Fruit fly (Drosophila melanogaster) whole organism, embryonic: Measurements from ENCODE around the gene nmdyn-D7.

Source experiments
- Atf-2 ChIP-seq: fragments of 200-800 bp; sonication (Bioruptor generic); optimal IDR thresholded peaks from 2 replicates; lab custom pipeline; 2016; ENCODE audit warnings: missing biosample characterization, missing genetic modification characterization
- CG11504 ChIP-seq: fragments of 200-800 bp; sonication (Bioruptor generic); optimal IDR thresholded peaks from 3 replicates; lab custom pipeline; 2019; ENCODE audit warnings: missing biosample characterization, mild to moderate bottlenecking, missing genetic modification characterization, moderate library complexity
- CG11560 ChIP-seq: fragments of 200-800 bp; sonication (Bioruptor generic); IDR thresholded peaks from 3 replicates; pipeline ENCODE4 v1.3.6; 2022; ENCODE audit warnings: missing biosample characterization, missing genetic modification characterization
- CG12071 ChIP-seq: fragments of 200-800 bp; sonication (Bioruptor generic); optimal IDR thresholded peaks from 3 replicates; lab custom pipeline; 2018; ENCODE audit warnings: missing biosample characterization, mild to moderate bottlenecking, missing genetic modification characterization
- CG12219 ChIP-seq: fragments of 200-800 bp; sonication (Bioruptor generic); optimal IDR thresholded peaks from 3 replicates; lab custom pipeline; 2018; ENCODE audit warnings: missing biosample characterization, mild to moderate bottlenecking, missing genetic modification characterization
- CG15479 ChIP-seq: fragments of 200-800 bp; sonication (Bioruptor generic); optimal IDR thresholded peaks from 3 replicates; lab custom pipeline; 2019; ENCODE audit warnings: missing biosample characterization, mild to moderate bottlenecking, missing genetic modification characterization, moderate library complexity
- CG1647 ChIP-seq: fragments of 200-800 bp; sonication (Bioruptor generic); optimal IDR thresholded peaks from 3 replicates; lab custom pipeline; 2016; ENCODE audit warnings: missing biosample characterization, missing genetic modification characterization
- CG17359 ChIP-seq: fragments of 200-800 bp; sonication (Bioruptor generic); optimal IDR thresholded peaks from 3 replicates; lab custom pipeline; 2018; ENCODE audit warnings: missing biosample characterization, mild to moderate bottlenecking, missing genetic modification characterization, moderate library complexity
- CG2202 ChIP-seq: fragments of 200-800 bp; sonication (Bioruptor generic); optimal IDR thresholded peaks from 2 replicates; lab custom pipeline; 2018; ENCODE audit warnings: missing biosample characterization, mild to moderate bottlenecking, missing genetic modification characterization
- CG2712 ChIP-seq: fragments of 200-800 bp; optimal IDR thresholded peaks from 3 replicates; lab custom pipeline; 2019; ENCODE audit warnings: missing biosample characterization, mild to moderate bottlenecking, missing genetic modification characterization, moderate library complexity
- CG31365 ChIP-seq: fragments of 200-800 bp; sonication (Bioruptor generic); optimal IDR thresholded peaks from 2 replicates; lab custom pipeline; 2018; ENCODE audit warnings: missing biosample characterization, mild to moderate bottlenecking, missing genetic modification characterization
- CG32532 ChIP-seq: fragments of 200-800 bp; sonication (Bioruptor generic); IDR thresholded peaks from 2 replicates; pipeline ENCODE4 v1.3.6; 2022; ENCODE audit warnings: missing biosample characterization, missing genetic modification characterization
- CG3995 ChIP-seq: fragments of 200-800 bp; sonication (Bioruptor generic); optimal IDR thresholded peaks from 3 replicates; lab custom pipeline; 2016; ENCODE audit warnings: missing biosample characterization, missing genetic modification characterization
- CG4730 ChIP-seq: fragments of 200-800 bp; sonication (Bioruptor generic); IDR thresholded peaks from 2 replicates; pipeline ENCODE4 v1.3.6; 2022; ENCODE audit warnings: missing biosample characterization, missing genetic modification characterization
- CG6791 ChIP-seq: fragments of 200-800 bp; sonication (Bioruptor generic); IDR thresholded peaks from 3 replicates; pipeline ENCODE4 v1.3.6; 2022; ENCODE audit warnings: missing biosample characterization, missing genetic modification characterization; ENCODE audit not compliant: partially characterized antibody
- CG6813 ChIP-seq: fragments of 200-800 bp; sonication (Bioruptor generic); optimal IDR thresholded peaks from 2 replicates; lab custom pipeline; 2017; ENCODE audit warnings: missing biosample characterization, missing genetic modification characterization, mild to moderate bottlenecking, moderate library complexity, missing genetic modification reagents
- CG6854 ChIP-seq: fragments of 200-800 bp; sonication (Bioruptor generic); optimal IDR thresholded peaks from 3 replicates; lab custom pipeline; 2017; ENCODE audit warnings: missing biosample characterization, mild to moderate bottlenecking, missing genetic modification characterization
- CG8478 ChIP-seq: fragments of >200 bp; optimal IDR thresholded peaks from 2 replicates; lab custom pipeline; 2018
- CG8944 ChIP-seq: fragments of 200-800 bp; sonication (Bioruptor generic); optimal IDR thresholded peaks from 3 replicates; lab custom pipeline; 2016; ENCODE audit warnings: missing biosample characterization, missing genetic modification characterization
- CG9609 ChIP-seq: fragments of 200-800 bp; sonication (Bioruptor generic); optimal IDR thresholded peaks from 3 replicates; lab custom pipeline; 2016; ENCODE audit warnings: missing biosample characterization, missing genetic modification characterization
- CkIIα-i1 ChIP-seq: fragments of 200-800 bp; sonication (Bioruptor generic); IDR thresholded peaks from 2 replicates; pipeline ENCODE4 v1.3.6; 2022; ENCODE audit warnings: missing biosample characterization, missing genetic modification characterization
- Ets65A ChIP-seq: fragments of 200-800 bp; sonication (Bioruptor generic); peaks from one replicate; lab custom pipeline; 2016; ENCODE audit warnings: missing biosample characterization, missing genetic modification characterization
- Fer3 ChIP-seq: fragments of 200-800 bp; sonication (Bioruptor generic); optimal IDR thresholded peaks from 2 replicates; lab custom pipeline; 2018; ENCODE audit warnings: missing biosample characterization, mild to moderate bottlenecking, missing genetic modification characterization, moderate library complexity
- Gug ChIP-seq: fragments of 200-800 bp; sonication (Bioruptor generic); IDR thresholded peaks from 4 replicates; pipeline ENCODE4 v1.3.6; 2022; ENCODE audit warnings: missing biosample characterization, missing genetic modification characterization
- H2.0 ChIP-seq: fragments of 200-800 bp; sonication (Bioruptor generic); IDR thresholded peaks from 2 replicates; pipeline ENCODE4 v1.3.6; 2022; ENCODE audit warnings: missing biosample characterization, missing genetic modification characterization
- HLH54F ChIP-seq: fragments of 200-800 bp; sonication (Bioruptor generic); optimal IDR thresholded peaks from 3 replicates; lab custom pipeline; 2016; ENCODE audit warnings: missing biosample characterization, missing genetic modification characterization
- Kr ChIP-seq: fragments of 200-800 bp; sonication (Bioruptor generic); optimal IDR thresholded peaks from 2 replicates; lab custom pipeline; 2017; ENCODE audit warnings: missing biosample characterization, mild to moderate bottlenecking, missing genetic modification characterization
- Med ChIP-seq: fragments of 200-800 bp; sonication (Bioruptor generic); peaks from one replicate; lab custom pipeline; 2016; ENCODE audit warnings: missing biosample characterization, missing genetic modification characterization, mild to moderate bottlenecking, inconsistent platforms, moderate library complexity
- Poxn ChIP-seq: fragments of 200-800 bp; sonication (Bioruptor generic); IDR thresholded peaks from 2 replicates; pipeline ENCODE4 v1.3.6; 2022; ENCODE audit warnings: missing biosample characterization, missing genetic modification characterization
- Sox100B ChIP-seq: fragments of 200-800 bp; sonication (Bioruptor generic); optimal IDR thresholded peaks from 3 replicates; lab custom pipeline; 2018; ENCODE audit warnings: missing biosample characterization, mild to moderate bottlenecking, missing genetic modification characterization
- Trl ChIP-seq, 3 experiments: fragments of >200 bp in 2 of 3; fragments of 200-800 bp in 1 of 3; sonication (Bioruptor generic) in 1 of 3; optimal IDR thresholded peaks; 2 replicates in 1 of 3; 3 replicates in 2 of 3; lab custom pipeline; 2016 to 2017; ENCODE audit warnings: missing biosample characterization in 1 of 3, missing genetic modification characterization in 1 of 3
- Usf ChIP-seq: fragments of 200-800 bp; sonication (Bioruptor generic); optimal IDR thresholded peaks from 2 replicates; lab custom pipeline; 2017; ENCODE audit warnings: missing genotype, missing biosample characterization, missing genetic modification characterization
- Xrp1 ChIP-seq: fragments of 200-800 bp; sonication (Bioruptor generic); IDR thresholded peaks from 2 replicates; pipeline ENCODE4 v1.3.6; 2022; ENCODE audit warnings: missing biosample characterization, missing genetic modification characterization
- YL-1 ChIP-seq: fragments of 200-800 bp; sonication (Bioruptor generic); optimal IDR thresholded peaks from 3 replicates; lab custom pipeline; 2017; ENCODE audit warnings: missing biosample characterization, mild to moderate bottlenecking, missing genetic modification characterization
- amos ChIP-seq: fragments of 200-800 bp; sonication (Bioruptor generic); IDR thresholded peaks from 2 replicates; pipeline ENCODE4 v1.3.6; 2022; ENCODE audit warnings: missing biosample characterization, missing genetic modification characterization; ENCODE audit not compliant: partially characterized antibody
- aop ChIP-seq: fragments of 200-800 bp; sonication (Bioruptor generic); IDR thresholded peaks from 2 replicates; pipeline ENCODE4 v1.3.6; 2022; ENCODE audit warnings: missing biosample characterization, missing genetic modification characterization
- ara ChIP-seq: fragments of 200-800 bp; sonication (Bioruptor generic); IDR thresholded peaks from 2 replicates; pipeline ENCODE4 v1.3.6; 2022; ENCODE audit warnings: missing biosample characterization, missing genetic modification characterization
- ase ChIP-seq: fragments of 200-800 bp; sonication (Bioruptor generic); IDR thresholded peaks from 3 replicates; pipeline ENCODE4 v1.3.6; 2022; ENCODE audit warnings: missing biosample characterization, missing genetic modification characterization
- btn ChIP-seq: fragments of 200-800 bp; sonication (Bioruptor generic); optimal IDR thresholded peaks from 2 replicates; lab custom pipeline; 2016; ENCODE audit warnings: missing biosample characterization, missing genetic modification characterization
- crp ChIP-seq, 2 experiments: fragments of 200-800 bp; sonication (Bioruptor generic); optimal IDR thresholded peaks; 2 replicates in 1 of 2; 3 replicates in 1 of 2; lab custom pipeline; 2017; ENCODE audit warnings: missing biosample characterization in 2 of 2, missing genetic modification characterization in 2 of 2, mild to moderate bottlenecking in 1 of 2, moderate library complexity in 1 of 2
- da ChIP-seq: fragments of 200-800 bp; sonication (Bioruptor generic); optimal IDR thresholded peaks from 2 replicates; lab custom pipeline; 2016; ENCODE audit warnings: missing biosample characterization, missing genetic modification characterization
- dati ChIP-seq: fragments of 200-800 bp; sonication (Bioruptor generic); IDR thresholded peaks from 2 replicates; pipeline ENCODE4 v1.3.6; 2022; ENCODE audit warnings: missing biosample characterization, missing genetic modification characterization
- dimm ChIP-seq: fragments of 200-800 bp; sonication (Bioruptor generic); IDR thresholded peaks from 2 replicates; pipeline ENCODE4 v1.3.6; 2022; ENCODE audit warnings: missing biosample characterization, missing genetic modification characterization
- ems ChIP-seq: fragments of 200-800 bp; sonication (Bioruptor generic); optimal IDR thresholded peaks from 3 replicates; lab custom pipeline; 2016; ENCODE audit warnings: missing biosample characterization, missing genetic modification characterization
- gro ChIP-seq: fragments of 200-800 bp; sonication (Bioruptor generic); optimal IDR thresholded peaks from 2 replicates; lab custom pipeline; 2016; ENCODE audit warnings: missing biosample characterization, missing genetic modification characterization
- insv ChIP-seq, 2 experiments: fragments of 200-800 bp; sonication (Bioruptor generic); optimal IDR thresholded peaks; 3 replicates each; lab custom pipeline; 2016 to 2018; ENCODE audit warnings: missing biosample characterization in 2 of 2, missing genetic modification characterization in 2 of 2
- nau ChIP-seq: fragments of 200-800 bp; sonication (Bioruptor generic); optimal IDR thresholded peaks from 3 replicates; lab custom pipeline; 2017; ENCODE audit warnings: missing biosample characterization, mild to moderate bottlenecking, missing genetic modification characterization, missing genetic modification reagents
- oc ChIP-seq: fragments of 200-800 bp; sonication (Bioruptor generic); optimal IDR thresholded peaks from 2 replicates; lab custom pipeline; 2018; ENCODE audit warnings: missing biosample characterization, mild to moderate bottlenecking, missing genetic modification characterization, moderate library complexity
- slp2 ChIP-seq: fragments of 200-800 bp; sonication (Bioruptor generic); optimal IDR thresholded peaks from 2 replicates; lab custom pipeline; 2016; ENCODE audit warnings: missing biosample characterization, missing genetic modification characterization
- sr ChIP-seq: fragments of 200-800 bp; sonication (Bioruptor generic); IDR thresholded peaks from 3 replicates; pipeline ENCODE4 v1.3.6; 2022; ENCODE audit warnings: missing biosample characterization, missing genetic modification characterization

The nmdyn-D7 gene

DNA sequence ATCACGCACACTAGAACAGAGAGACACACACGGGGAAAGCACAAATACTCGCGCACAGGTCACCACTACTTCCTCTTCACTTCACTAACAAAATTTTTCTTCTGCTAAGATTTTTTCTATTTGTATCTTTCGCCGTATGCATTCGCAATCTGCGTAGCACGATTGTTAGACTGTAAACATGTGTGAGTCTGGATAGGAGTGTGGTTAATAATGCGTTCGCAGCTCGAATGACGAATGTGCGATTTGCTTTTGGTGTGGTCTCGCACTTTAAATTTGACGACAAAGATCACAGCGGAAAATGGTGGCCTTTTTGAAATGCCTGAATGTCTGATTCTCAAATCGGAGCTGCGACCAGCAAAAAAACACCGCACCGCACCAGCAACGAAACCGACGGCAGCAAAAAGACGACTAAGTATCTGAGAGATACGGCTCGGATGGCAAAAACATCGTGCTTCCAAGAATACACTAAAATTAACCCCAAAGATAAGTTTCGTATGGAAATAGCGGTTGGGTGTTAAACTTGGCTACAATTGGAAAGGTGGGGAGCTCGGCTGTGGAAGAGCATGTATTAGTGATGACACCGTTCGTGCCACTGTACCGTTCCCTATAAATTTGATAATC is 25.4 kb downstream of the nmdyn-D7 start, which contains the start of gene Unc-115a (continued):
- no peak for TF ChIP-seq Poxn (GFP tag; lab: Robert Waterston, UW)
- TF ChIP-seq YL-1: peak; percentile 75
- no peak for TF ChIP-seq amos (GFP tag; lab: Robert Waterston, UW)
- TF ChIP-seq Ets65A (GFP tag; lab: Kevin White, UChicago): peak; percentile 90
- TF ChIP-seq CG15479 (GFP tag; lab: Kevin White, UChicago): peak; percentile 77
- TF ChIP-seq CG8478 (lab: Kevin White, UChicago): no peak
- TF ChIP-seq HLH54F: peak; percentile 59
- peak; percentile 57 for TF ChIP-seq CG17359 (tag; lab: Kevin White, UChicago)
- peak; percentile 49 for TF ChIP-seq CG3995 (GFP tag; lab: Kevin White, UChicago)
- peak; percentile 42 for TF ChIP-seq CG8944 (GFP tag; lab: Kevin White, UChicago)
- peak; percentile 36 for TF ChIP-seq Fer3 (tag; lab: Kevin White, UChicago)
- TF ChIP-seq Gug: peak; percentile 45; the same call in 2 of the 4 replicates
- no peak for TF ChIP-seq dati (GFP tag; lab: Robert Waterston, UW)
- peak; percentile 17 for TF ChIP-seq ems (GFP tag; lab: Kevin White, UChicago)
- no peak for TF ChIP-seq ara
- peak; percentile 28 for TF ChIP-seq CG6854 (GFP tag; lab: Kevin White, UChicago)
- no peak for TF ChIP-seq Trl (optimal IDR thresholded peaks at IDR 0.05; lab: Kevin White, UChicago)
- TF ChIP-seq Trl (GFP tag; optimal IDR thresholded peaks at IDR 0.05; lab: Kevin White, UChicago): peak; percentile 30
- TF ChIP-seq crp (GFP tag; optimal IDR thresholded peaks at IDR 0.05; lab: Kevin White, UChicago): peak in 1 of 2 experiments; percentile 42
- TF ChIP-seq CG2202 (tag; lab: Kevin White, UChicago): peak; percentile 3
- peak; percentile 54 for TF ChIP-seq CG6813 (GFP tag; lab: Kevin White, UChicago)
- TF ChIP-seq CkIIα-i1: no peak
- TF ChIP-seq Usf (GFP tag; lab: Kevin White, UChicago): no peak
- no peak for TF ChIP-seq aop (GFP tag; lab: Robert Waterston, UW)
- TF ChIP-seq ase (GFP tag; lab: Robert Waterston, UW): no peak
- no peak for TF ChIP-seq dimm (GFP tag; lab: Robert Waterston, UW)
- no peak for TF ChIP-seq oc (tag; lab: Kevin White, UChicago)
- TF ChIP-seq CG32532 (GFP tag; lab: Robert Waterston, UW): no peak
- peak; percentile 73 for TF ChIP-seq gro (GFP tag; lab: Kevin White, UChicago)
- TF ChIP-seq CG4730 (GFP tag; lab: Robert Waterston, UW): no peak
- no peak for TF ChIP-seq CG11560 (tag; lab: Robert Waterston, UW)
- peak; percentile 73 for TF ChIP-seq CG2712 (tag; lab: Kevin White, UChicago)
- TF ChIP-seq, all 482 proteins: peak for 190

DNA sequence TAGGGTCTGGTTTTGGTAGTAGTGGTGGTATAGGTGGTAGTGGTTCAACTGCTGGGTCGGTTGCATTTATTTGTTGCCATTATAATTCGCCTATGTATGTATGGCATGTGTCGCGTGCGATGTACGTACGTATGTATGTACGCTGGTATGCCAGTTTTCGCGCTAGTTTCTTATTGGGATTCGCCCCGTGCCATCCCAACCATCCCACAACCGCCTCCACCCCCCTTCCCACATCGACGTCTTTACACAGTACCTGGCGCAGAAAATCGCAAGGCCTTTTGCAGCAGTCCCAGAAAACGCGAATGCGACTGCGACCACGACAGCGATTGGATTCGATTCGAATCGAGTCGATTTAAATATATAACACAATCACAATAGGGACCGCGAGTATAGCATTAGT is 30.5 kb downstream of the nmdyn-D7 start:
- TF ChIP-seq Kr (GFP tag; lab: Kevin White, UChicago) (no peak), slp2 (no peak), Med (GFP tag; lab: Kevin White, UChicago) (peak; percentile 32), insv (GFP tag; optimal IDR thresholded peaks at IDR 0.05; lab: Kevin White, UChicago) (peak in 1 of 2 experiments; percentile 76)

DNA sequence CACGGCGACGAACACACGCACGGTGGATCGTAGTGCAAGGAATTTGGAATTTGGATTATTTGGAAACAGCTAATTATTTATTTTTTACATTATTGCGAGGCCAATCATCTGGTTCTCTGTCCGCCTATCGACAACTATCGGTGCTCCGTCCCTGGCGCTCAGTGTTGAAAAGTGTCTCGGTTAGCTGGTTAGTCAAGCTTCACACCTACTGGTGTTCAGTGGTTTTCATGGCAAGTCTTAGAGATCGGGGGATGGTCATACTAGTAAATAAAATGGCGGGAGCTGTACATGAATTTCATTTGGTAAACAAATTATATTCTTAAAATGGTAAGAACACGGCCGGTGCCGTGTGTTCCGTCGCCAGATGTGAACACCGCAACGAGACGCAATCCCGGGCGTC is 31.1 kb downstream of the nmdyn-D7 start, which contains the start of the genes trbd and dmt:
trbd (minus strand) TSS at position 152 of the 400 bp plus-strand sequence.
dmt (plus strand) TSS at position 257 of the 400 bp plus-strand sequence.
- TF ChIP-seq da (GFP tag; lab: Kevin White, UChicago) (peak; percentile 60), Sox100B (GFP tag; lab: Kevin White, UChicago) (no peak), CG11504 (no peak), btn (GFP tag; lab: Kevin White, UChicago) (peak; percentile 19), CG12219 (no peak), CG9609 (GFP tag; lab: Kevin White, UChicago) (peak; percentile 53), nau (no peak), H2.0 (no peak), CG6791 (GFP tag; lab: Robert Waterston, UW) (no peak), sr (GFP tag; lab: Robert Waterston, UW) (no peak), CG12071 (no peak), CG31365 (tag; lab: Kevin White, UChicago) (no peak), CG1647 (GFP tag; lab: Kevin White, UChicago) (peak; percentile 66), Atf-2 (GFP tag; lab: Kevin White, UChicago) (peak; percentile 17), Xrp1 (GFP tag; lab: Robert Waterston, UW) (no peak)
